Fruit fly (Drosophila melanogaster) Kc167 (cell line): ENCODE data around the gene Naa60.

Experiments
- insv ChIP-seq: fragments of >200 bp; optimal IDR thresholded peaks from 3 replicates; lab custom pipeline; 2018; ENCODE audit warnings: missing external identifiers
- psq ChIP-seq: fragments of >200 bp; optimal IDR thresholded peaks from 2 replicates; lab custom pipeline; 2017; ENCODE audit warnings: missing external identifiers

DNA sequence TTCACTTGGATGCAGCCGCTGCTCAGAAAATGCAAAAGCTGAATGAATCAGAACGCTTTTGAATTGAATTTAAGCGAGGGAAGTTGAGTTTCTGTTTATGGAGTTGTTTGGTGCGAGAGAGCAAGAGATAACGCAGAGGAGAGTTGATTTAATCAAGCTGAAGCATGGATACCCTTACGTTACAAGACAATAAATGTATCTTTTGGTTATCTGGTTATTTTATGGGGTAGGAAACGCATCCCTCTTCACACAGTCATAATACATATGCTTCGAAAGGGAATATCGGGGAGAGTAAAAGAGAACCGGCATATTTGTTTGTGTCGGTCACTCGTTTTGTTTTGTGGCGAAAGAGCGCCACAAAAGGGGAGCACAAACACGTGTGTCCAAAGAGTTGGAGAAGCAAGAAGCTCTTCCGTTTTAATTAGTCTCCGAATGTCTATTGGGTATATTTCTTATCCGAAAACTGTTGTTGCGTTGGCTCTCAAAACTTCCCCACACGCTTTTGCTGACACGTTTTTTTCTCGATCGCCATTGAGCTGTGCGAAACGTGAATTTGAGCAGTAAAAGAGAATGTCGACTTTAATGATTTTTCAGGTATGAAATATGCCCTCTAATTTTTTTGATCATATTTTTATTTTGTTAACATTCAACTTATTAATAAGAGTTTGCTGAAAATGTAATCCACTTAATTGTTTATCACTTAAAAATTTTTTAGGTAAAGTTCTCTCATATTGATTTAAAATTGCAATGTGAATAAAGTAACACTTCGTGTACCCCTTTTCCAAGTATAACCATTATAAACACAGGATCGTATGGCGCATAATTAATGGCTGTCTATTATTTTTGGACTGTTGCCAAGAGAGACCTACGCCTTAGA lies 29.8 kb upstream of the Naa60 start, which contains the start of gene Prps:
- TF ChIP-seq psq (lab: Kevin White, UChicago) (no peak), insv (lab: Kevin White, UChicago) (no peak)
